Worm (Caenorhabditis elegans) whole organism, L4 larva: ENCODE results near the gene idpb-5.
A peak's percentile ranks its signal among the peaks of the same experiment; 100 is the strongest.

Experiments
- F37D6.2 ChIP-seq: sonication (generic microtip); optimal IDR thresholded peaks from 2 replicates; lab custom pipeline; 2016; ENCODE audit warnings: mild to moderate bottlenecking, missing genetic modification characterization, missing compliant biosample characterization
- F44E2.7 ChIP-seq: fragments of 200-800 bp; sonication (Bioruptor generic); IDR thresholded peaks from 2 replicates; pipeline ENCODE4 v2.1.2; 2022; ENCODE audit warnings: missing genetic modification characterization, missing compliant biosample characterization
- F49E8.2 ChIP-seq: sonication (generic microtip); optimal IDR thresholded peaks from 2 replicates; lab custom pipeline; 2016; ENCODE audit warnings: missing compliant biosample characterization, mild to moderate bottlenecking, missing genetic modification characterization, borderline replicate concordance
- Y48G9A.11 ChIP-seq: fragments of 200-800 bp; sonication (Bioruptor generic); IDR thresholded peaks from 2 replicates; pipeline ENCODE4 v1.3.6; 2022; ENCODE audit warnings: missing genetic modification reagents, missing genetic modification characterization, missing compliant biosample characterization
- Y5F2A.4 ChIP-seq: fragments of 200-800 bp; sonication (Bioruptor generic); optimal IDR thresholded peaks from 2 replicates; lab custom pipeline; 2018; ENCODE audit warnings: mild to moderate bottlenecking, missing genetic modification characterization, missing compliant biosample characterization
- aly-2 ChIP-seq: sonication (generic microtip); optimal IDR thresholded peaks from 2 replicates; lab custom pipeline; 2018; ENCODE audit warnings: missing biosample characterization, missing genetic modification characterization
- ama-1 ChIP-seq: fragments of 150-350 bp; optimal IDR thresholded peaks from 2 replicates; lab custom pipeline; 2014; ENCODE audit warnings: inconsistent platforms, mixed read lengths
- arid-1 ChIP-seq: fragments of 200-800 bp; sonication (Bioruptor generic); conservative IDR thresholded peaks from 2 replicates; pipeline ENCODE4 v1.3.6; 2022; ENCODE audit warnings: missing genetic modification reagents, missing genetic modification characterization, missing compliant biosample characterization
- attf-4 ChIP-seq: sonication (generic microtip); optimal IDR thresholded peaks from 3 replicates; lab custom pipeline; 2017; ENCODE audit warnings: missing biosample characterization, missing genetic modification characterization
- ceh-20 ChIP-seq: fragments of 200-800 bp; sonication (Bioruptor generic); IDR thresholded peaks from 2 replicates; pipeline ENCODE4 v1.3.6; 2022; ENCODE audit warnings: missing genetic modification reagents, missing genetic modification characterization, missing compliant biosample characterization
- ceh-44 ChIP-seq: fragments of 200-800 bp; sonication (Bioruptor generic); IDR thresholded peaks from 2 replicates; pipeline ENCODE4 v1.3.6; 2022; ENCODE audit warnings: missing genetic modification reagents, missing genetic modification characterization, missing compliant biosample characterization
- ceh-62 ChIP-seq: sonication (generic microtip); optimal IDR thresholded peaks from 2 replicates; lab custom pipeline; 2017; ENCODE audit warnings: missing biosample characterization, missing genetic modification characterization
- ceh-82 ChIP-seq: sonication (generic microtip); optimal IDR thresholded peaks from 2 replicates; lab custom pipeline; 2017; ENCODE audit warnings: missing biosample characterization, missing genetic modification characterization
- cey-2 ChIP-seq: sonication (generic microtip); optimal IDR thresholded peaks from 3 replicates; lab custom pipeline; 2017; ENCODE audit warnings: missing genetic modification characterization, mild to moderate bottlenecking, missing compliant biosample characterization, antibody characterized with exemption, borderline replicate concordance; ENCODE audit not compliant: insufficient read depth
- daf-16 ChIP-seq, 3 experiments: sonication (generic microtip); optimal IDR thresholded peaks; 2 replicates each; lab custom pipeline; 2016 to 2017; ENCODE audit warnings: missing genetic modification characterization in 3 of 3, missing genetic modification reagents in 3 of 3, mild to moderate bottlenecking in 2 of 3, missing compliant biosample characterization in 2 of 3, missing biosample characterization in 1 of 3, moderate library complexity in 1 of 3
- daf-19 ChIP-seq: fragments of 200-800 bp; sonication (Bioruptor generic); conservative IDR thresholded peaks from 2 replicates; pipeline ENCODE4 v1.3.6; 2022; ENCODE audit warnings: missing genetic modification characterization, missing compliant biosample characterization
- daf-8 ChIP-seq: fragments of 200-800 bp; sonication (Bioruptor generic); IDR thresholded peaks from 2 replicates; pipeline ENCODE4 v1.3.6; 2022; ENCODE audit warnings: missing genetic modification characterization, missing compliant biosample characterization
- dmd-6 ChIP-seq: fragments of 200-800 bp; sonication (Bioruptor generic); IDR thresholded peaks from 2 replicates; pipeline ENCODE4 v1.3.6; 2022; ENCODE audit warnings: missing genetic modification reagents, missing genetic modification characterization, missing compliant biosample characterization
- dmd-9 ChIP-seq: fragments of 200-800 bp; sonication (Bioruptor generic); IDR thresholded peaks from 2 replicates; pipeline ENCODE4 v1.3.6; 2022; ENCODE audit warnings: missing genetic modification reagents, missing genetic modification characterization, missing compliant biosample characterization
- egl-27 ChIP-seq: sonication (generic microtip); optimal IDR thresholded peaks from 3 replicates; lab custom pipeline; 2017; ENCODE audit warnings: missing biosample characterization, missing genetic modification reagents, missing genetic modification characterization
- fkh-10 ChIP-seq: fragments of 150-350 bp; optimal IDR thresholded peaks from 2 replicates; lab custom pipeline; 2014; ENCODE audit warnings: missing biosample characterization, missing genetic modification reagents, missing genetic modification characterization
- hif-1 ChIP-seq, 2 experiments: sonication (generic microtip); optimal IDR thresholded peaks; 2 replicates each; lab custom pipeline; 2016 to 2017; ENCODE audit warnings: missing compliant biosample characterization in 2 of 2, missing genetic modification characterization in 2 of 2, missing genetic modification reagents in 2 of 2, missing genotype in 2 of 2, mild to moderate bottlenecking in 1 of 2
- hlh-11 ChIP-seq: fragments of 200-800 bp; sonication (Bioruptor generic); optimal IDR thresholded peaks from 2 replicates; lab custom pipeline; 2018; ENCODE audit warnings: mild to moderate bottlenecking, missing genetic modification characterization, missing compliant biosample characterization
- lin-15B ChIP-seq: fragments of 150-350 bp; sonication (generic microtip); optimal IDR thresholded peaks from 3 replicates; lab custom pipeline; 2014; ENCODE audit warnings: missing biosample characterization, missing genetic modification characterization
- lin-29 ChIP-seq: fragments of 200-800 bp; sonication (Bioruptor generic); IDR thresholded peaks from 2 replicates; pipeline ENCODE4 v1.3.6; 2022; ENCODE audit warnings: missing genetic modification reagents, missing genetic modification characterization, missing compliant biosample characterization
- lin-38 ChIP-seq: fragments of 200-800 bp; sonication (Bioruptor generic); IDR thresholded peaks from 2 replicates; pipeline ENCODE4 v1.3.6; 2022; ENCODE audit warnings: missing genetic modification reagents, missing genetic modification characterization, missing compliant biosample characterization
- lsy-2 ChIP-seq, 2 experiments: fragments of 150-350 bp in 1 of 2; sonication (generic microtip) in 1 of 2; optimal IDR thresholded peaks; 2 replicates each; lab custom pipeline; 2014 to 2017; ENCODE audit warnings: missing biosample characterization in 2 of 2, missing genetic modification characterization in 2 of 2
- madf-9 ChIP-seq: fragments of 200-800 bp; sonication (Bioruptor generic); conservative IDR thresholded peaks from 2 replicates; pipeline ENCODE4 v1.3.6; 2022; ENCODE audit warnings: missing genetic modification reagents, missing genetic modification characterization, missing compliant biosample characterization
- mdt-29 ChIP-seq: fragments of 200-800 bp; sonication (Bioruptor generic); IDR thresholded peaks from 2 replicates; pipeline ENCODE4 v1.3.6; 2022; ENCODE audit warnings: missing genetic modification reagents, missing genetic modification characterization, missing compliant biosample characterization
- mxl-3 ChIP-seq: fragments of 200-800 bp; sonication (Bioruptor generic); optimal IDR thresholded peaks from 2 replicates; lab custom pipeline; 2018; ENCODE audit warnings: mild to moderate bottlenecking, missing genetic modification characterization, missing compliant biosample characterization
- nhr-10 ChIP-seq: fragments of 150-350 bp; optimal IDR thresholded peaks from 2 replicates; lab custom pipeline; 2014; ENCODE audit warnings: missing biosample characterization, missing genetic modification characterization
- nhr-11 ChIP-seq: fragments of 150-350 bp; optimal IDR thresholded peaks from 2 replicates; lab custom pipeline; 2014; ENCODE audit warnings: missing biosample characterization, missing genetic modification characterization
- nhr-28 ChIP-seq: fragments of 150-350 bp; optimal IDR thresholded peaks from 2 replicates; lab custom pipeline; 2014; ENCODE audit warnings: missing biosample characterization, missing genetic modification characterization
- nhr-41 ChIP-seq: fragments of 200-800 bp; sonication (Bioruptor generic); IDR thresholded peaks from 2 replicates; pipeline ENCODE4 v1.3.6; 2022; ENCODE audit warnings: missing genetic modification reagents, missing genetic modification characterization, missing compliant biosample characterization
- nhr-42 ChIP-seq: fragments of 200-800 bp; sonication (Bioruptor generic); IDR thresholded peaks from 2 replicates; pipeline ENCODE4 v1.3.6; 2022; ENCODE audit warnings: missing genetic modification characterization, missing compliant biosample characterization
- nhr-48 ChIP-seq: sonication (generic microtip); optimal IDR thresholded peaks from 2 replicates; lab custom pipeline; 2016; ENCODE audit warnings: mild to moderate bottlenecking, missing genetic modification characterization, missing compliant biosample characterization
- nhr-76 ChIP-seq: fragments of 150-350 bp; optimal IDR thresholded peaks from 2 replicates; lab custom pipeline; 2014; ENCODE audit warnings: missing biosample characterization, missing genetic modification characterization
- pha-4 ChIP-seq, 2 experiments: fragments of 150-350 bp in 1 of 2; fragments of 200-800 bp in 1 of 2; sonication (Bioruptor generic) in 1 of 2; IDR thresholded peaks in 1 of 2; optimal IDR thresholded peaks in 1 of 2; 2 replicates each; pipeline versions ENCODE4 v1.3.6 to Lab custom; 2014 to 2022; ENCODE audit warnings: missing genetic modification characterization in 2 of 2, missing genetic modification reagents in 2 of 2, missing biosample characterization in 1 of 2, missing compliant biosample characterization in 1 of 2
- rbr-2 ChIP-seq: sonication (generic microtip); optimal IDR thresholded peaks from 2 replicates; lab custom pipeline; 2016; ENCODE audit warnings: missing genotype, missing genetic modification characterization, missing compliant biosample characterization
- saeg-2 ChIP-seq: fragments of 200-800 bp; sonication (Bioruptor generic); IDR thresholded peaks from 2 replicates; pipeline ENCODE4 v1.3.6; 2022; ENCODE audit warnings: missing genetic modification reagents, missing genetic modification characterization, missing compliant biosample characterization
- skn-1 ChIP-seq: fragments of 150-350 bp; optimal IDR thresholded peaks from 2 replicates; lab custom pipeline; 2014; ENCODE audit warnings: missing biosample characterization, missing genetic modification characterization
- snpc-1.2 ChIP-seq: fragments of 200-800 bp; sonication (Bioruptor generic); IDR thresholded peaks from 2 replicates; pipeline ENCODE4 v1.3.6; 2022; ENCODE audit warnings: missing genetic modification reagents, missing genetic modification characterization, missing compliant biosample characterization
- snpc-4 ChIP-seq: fragments of 150-350 bp; optimal IDR thresholded peaks from 2 replicates; lab custom pipeline; 2014; ENCODE audit warnings: missing biosample characterization, missing genetic modification characterization
- spr-1 ChIP-seq: sonication (generic microtip); optimal IDR thresholded peaks from 2 replicates; lab custom pipeline; 2016; ENCODE audit warnings: mild to moderate bottlenecking, missing genetic modification characterization, missing compliant biosample characterization
- spr-3 ChIP-seq: fragments of 200-800 bp; sonication (Bioruptor generic); optimal IDR thresholded peaks from 2 replicates; lab custom pipeline; 2018; ENCODE audit warnings: mild to moderate bottlenecking, missing genetic modification characterization, missing compliant biosample characterization
- unc-39 ChIP-seq: sonication (generic microtip); optimal IDR thresholded peaks from 2 replicates; lab custom pipeline; 2017; ENCODE audit warnings: missing biosample characterization, missing genetic modification characterization
- unc-62 ChIP-seq, 3 experiments: fragments of 150-350 bp in 1 of 3; sonication (generic microtip); optimal IDR thresholded peaks in 2 of 3; peaks in 1 of 3; 1 replicate in 1 of 3; 2 replicates in 2 of 3; lab custom pipeline; 2014 to 2017; ENCODE audit warnings: missing biosample characterization in 3 of 3, missing genetic modification characterization in 3 of 3, missing genetic modification reagents in 3 of 3, missing genotype in 1 of 3
- zfp-2 ChIP-seq: sonication (generic microtip); optimal IDR thresholded peaks from 2 replicates; lab custom pipeline; 2016; ENCODE audit warnings: mild to moderate bottlenecking, missing genetic modification characterization, missing compliant biosample characterization
- ztf-11 ChIP-seq: fragments of 150-350 bp; optimal IDR thresholded peaks from 2 replicates; lab custom pipeline; 2014; ENCODE audit warnings: missing biosample characterization, missing genetic modification characterization
- ztf-7 ChIP-seq: fragments of 150-350 bp; optimal IDR thresholded peaks from 2 replicates; lab custom pipeline; 2014; ENCODE audit warnings: missing biosample characterization, missing genetic modification characterization

idpb-5 gene

DNA sequence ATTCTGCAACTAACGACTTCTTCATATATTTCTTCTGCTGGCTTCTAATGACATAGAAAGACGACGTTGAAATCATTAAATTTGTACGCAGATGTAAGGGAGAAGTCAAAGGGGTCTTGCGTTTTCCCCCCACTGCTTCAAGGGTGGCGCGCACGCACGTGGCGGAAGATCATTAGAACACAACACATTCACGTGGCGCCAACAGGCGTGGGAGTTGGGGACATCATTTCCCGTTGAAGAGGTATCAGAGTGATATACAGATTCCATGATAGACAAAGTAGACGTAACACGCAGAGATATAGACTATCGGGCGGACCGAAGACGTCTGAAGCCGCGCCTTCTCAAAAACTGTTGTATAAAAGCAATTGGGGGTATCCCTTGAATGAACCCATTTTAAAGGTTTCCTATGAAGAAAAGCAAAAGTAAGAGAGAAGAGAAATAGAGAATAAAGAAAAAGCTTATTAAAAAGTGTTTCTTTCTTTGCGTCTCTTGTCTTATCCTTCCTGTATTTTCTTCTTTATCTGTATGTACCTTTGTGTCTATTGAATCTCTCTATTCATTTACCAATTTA, 40.0 kb upstream of the idpb-5 start (continued):
- TF ChIP-seq fkh-10 (GFP tag; lab: Kevin White, UChicago) (no peak), daf-19 (GFP tag; lab: Robert Waterston, UW) (no peak), ztf-7 (no peak), spr-3 (GFP tag; lab: Kevin White, UChicago) (no peak), ceh-62 (no peak), hlh-11 (tag; lab: Kevin White, UChicago) (peak; percentile 94), nhr-76 (tag; lab: Kevin White, UChicago) (no peak), unc-39 (tag; lab: Kevin White, UChicago) (no peak), ceh-44 (GFP tag; lab: Robert Waterston, UW) (no peak), saeg-2 (0 out of 2 replicates have a peak, but pooled peaks have one; percentile 5), lin-15B (tag; lab: Kevin White, UChicago) (no peak), arid-1 (GFP tag; lab: Robert Waterston, UW) (no peak), ceh-20 (peak; percentile 65; the same call in 1 of the 2 replicates), nhr-11 (peak; percentile 27), rbr-2 (tag; lab: Kevin White, UChicago) (peak; percentile 30), lin-38 (GFP tag; lab: Robert Waterston, UW) (peak; percentile 37; the same call in 1 of the 2 replicates), unc-62 (GFP tag; optimal IDR thresholded peaks at IDR 0.05 in 1 of 2; lab: Kevin White, UChicago) (peak in 1 of 2 experiments; percentile 93), unc-62 (tag; optimal IDR thresholded peaks at IDR 0.05; lab: Kevin White, UChicago) (no peak), snpc-4 (tag; lab: Kevin White, UChicago) (no peak), dmd-9 (GFP tag; lab: Robert Waterston, UW) (no peak), lin-29 (peak; percentile 63; the same call in 1 of the 2 replicates), F49E8.2 (tag; lab: Kevin White, UChicago) (no peak), mdt-29 (GFP tag; lab: Robert Waterston, UW) (no peak), nhr-28 (tag; lab: Kevin White, UChicago) (peak; percentile 32), Y5F2A.4 (GFP tag; lab: Kevin White, UChicago) (no peak), Y48G9A.11 (GFP tag; lab: Robert Waterston, UW) (no peak), snpc-1.2 (no peak), madf-9 (GFP tag; lab: Robert Waterston, UW) (no peak), aly-2 (no peak), lsy-2 (tag; optimal IDR thresholded peaks at IDR 0.05; lab: Kevin White, UChicago) (peak in 1 of 2 experiments; percentile 67), cey-2 (tag; lab: Kevin White, UChicago) (peak; percentile 96), spr-1 (tag; lab: Kevin White, UChicago) (peak; percentile 84), nhr-48 (tag; lab: Kevin White, UChicago) (peak; percentile 99), F44E2.7 (GFP tag; lab: Robert Waterston, UW) (no peak), nhr-41 (peak; percentile 44; the same call in 1 of the 2 replicates), daf-8 (GFP tag; lab: Robert Waterston, UW) (no peak), pha-4 (GFP tag; IDR thresholded peaks at IDR 0.05; lab: Robert Waterston, UW) (no peak), pha-4 (tag; optimal IDR thresholded peaks at IDR 0.05; lab: Kevin White, UChicago) (no peak), F37D6.2 (tag; lab: Kevin White, UChicago) (no peak), dmd-6 (GFP tag; lab: Robert Waterston, UW) (peak; percentile 82), attf-4 (tag; lab: Kevin White, UChicago) (no peak), ama-1 (lab: Kevin White, UChicago) (no peak), egl-27 (tag; lab: Kevin White, UChicago) (no peak), hif-1 (tag; optimal IDR thresholded peaks at IDR 0.05; lab: Kevin White, UChicago) (no peak), skn-1 (tag; lab: Kevin White, UChicago) (no peak), ceh-82 (no peak), zfp-2 (tag; lab: Kevin White, UChicago) (no peak), daf-16 (GFP tag; optimal IDR thresholded peaks at IDR 0.05; lab: Kevin White, UChicago) (no peak), daf-16 (tag; optimal IDR thresholded peaks at IDR 0.05; lab: Kevin White, UChicago) (no peak), nhr-10 (tag; lab: Kevin White, UChicago) (peak; percentile 28), nhr-42 (GFP tag; lab: Robert Waterston, UW) (no peak), mxl-3 (peak; percentile 99), ztf-11 (tag; lab: Kevin White, UChicago) (no peak)
